In the genomic region with DNA sequence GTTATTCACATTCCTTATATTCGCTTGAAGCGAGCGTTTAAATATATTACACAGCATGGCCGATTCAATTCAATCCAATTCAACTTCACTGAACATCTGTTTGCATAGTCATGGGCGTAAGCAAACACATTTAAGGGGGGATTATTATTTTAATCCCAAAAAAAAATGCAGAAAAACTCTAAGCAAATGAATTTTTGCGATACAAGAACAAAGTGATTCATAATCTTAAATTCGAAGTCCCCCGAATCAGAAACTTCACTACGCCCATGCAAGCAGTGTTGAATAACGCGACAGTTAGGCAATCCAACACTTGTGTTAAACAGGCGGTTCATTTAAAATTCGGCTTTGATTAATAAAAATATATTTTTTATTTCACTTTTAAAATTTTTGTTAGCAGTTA, we compare ENCODE assay signal across 5 fruit fly cellular contexts.
TF ChIP-seq lines count a peak whose summit lies in the region.

A gene (minus strand): TSS at position 103 of the 400 bp plus-strand sequence.

TF ChIP-seq in whole organism, adult, 20 proteins besides CTCF, POLR2A, EP300 and RAD21 (continued from another document):
- TF ChIP-seq cic (GFP tag; optimal IDR thresholded peaks at IDR 0.05; lab: Kevin White, UChicago) (peak; percentile 98), CG12768 (GFP tag; optimal IDR thresholded peaks at IDR 0.05; lab: Kevin White, UChicago) (peak; percentile 100), toe (GFP tag; optimal IDR thresholded peaks at IDR 0.05; lab: Kevin White, UChicago) (peak; percentile 100)

TF ChIP-seq in whole organism, embryonic, 481 proteins besides CTCF, POLR2A, EP300 and RAD21 (continued from another document and continues in another):
- TF ChIP-seq sc (optimal IDR thresholded peaks at IDR 0.05; lab: Kevin White, UChicago) (no peak), sc (GFP tag; optimal IDR thresholded peaks at IDR 0.05; lab: Kevin White, UChicago) (peak; percentile 100), scrt (GFP tag; optimal IDR thresholded peaks at IDR 0.05; lab: Kevin White, UChicago) (peak; percentile 99), chn (GFP tag; optimal IDR thresholded peaks at IDR 0.05; lab: Kevin White, UChicago) (peak; percentile 100), CG4282 (GFP tag; optimal IDR thresholded peaks at IDR 0.05; lab: Kevin White, UChicago) (peak; percentile 100), CG10209 (GFP tag; optimal IDR thresholded peaks at IDR 0.05; lab: Kevin White, UChicago) (peak; percentile 100), CG18011 (GFP tag; optimal IDR thresholded peaks at IDR 0.05; lab: Kevin White, UChicago) (peak; percentile 95), CG7963 (GFP tag; IDR thresholded peaks at IDR 0.05; lab: Robert Waterston, UW; ENCODE audit: partially characterized antibody) (no peak), kay (GFP tag; optimal IDR thresholded peaks at IDR 0.05; lab: Kevin White, UChicago) (peak; percentile 100), NFAT (GFP tag; IDR thresholded peaks at IDR 0.05; lab: Robert Waterston, UW) (peak; percentile 100), corto (GFP tag; optimal IDR thresholded peaks at IDR 0.05; lab: Kevin White, UChicago) (peak; percentile 100), CG6813 (GFP tag; optimal IDR thresholded peaks at IDR 0.05; lab: Kevin White, UChicago) (peak; percentile 100), Hmr (GFP tag; optimal IDR thresholded peaks at IDR 0.05; lab: Kevin White, UChicago) (peak; percentile 100), CHES-1-like (GFP tag; optimal IDR thresholded peaks at IDR 0.05; lab: Kevin White, UChicago) (peak; percentile 100), nau (GFP tag; optimal IDR thresholded peaks at IDR 0.05; lab: Kevin White, UChicago) (no peak), CG16863 (GFP tag; optimal IDR thresholded peaks at IDR 0.05; lab: Kevin White, UChicago) (peak; percentile 100), CG12659 (GFP tag; optimal IDR thresholded peaks at IDR 0.05; lab: Kevin White, UChicago) (peak; percentile 100), ap (GFP tag; IDR thresholded peaks at IDR 0.05; lab: Robert Waterston, UW) (peak; percentile 100), aop (GFP tag; IDR thresholded peaks at IDR 0.05; lab: Robert Waterston, UW) (peak; percentile 100), CG6689 (GFP tag; IDR thresholded peaks at IDR 0.05; lab: Robert Waterston, UW) (peak; percentile 100), Awh (GFP tag; IDR thresholded peaks at IDR 0.05; lab: Robert Waterston, UW) (peak; percentile 100), lola (GFP tag; optimal IDR thresholded peaks at IDR 0.05; lab: Kevin White, UChicago) (peak in 1 of 3 experiments; percentile 100), slp2 (GFP tag; optimal IDR thresholded peaks at IDR 0.05; lab: Kevin White, UChicago) (peak; percentile 100), CG13424 (tag; optimal IDR thresholded peaks at IDR 0.05; lab: Kevin White, UChicago) (peak; percentile 100), caup (GFP tag; optimal IDR thresholded peaks at IDR 0.05; lab: Kevin White, UChicago; ENCODE audit: severe bottlenecking) (peak; percentile 100), Lpt (GFP tag; optimal IDR thresholded peaks at IDR 0.05; lab: Kevin White, UChicago) (no peak), ham (GFP tag; IDR thresholded peaks at IDR 0.05; lab: Robert Waterston, UW) (peak; percentile 100), ac (GFP tag; optimal IDR thresholded peaks at IDR 0.05; lab: Kevin White, UChicago) (peak; percentile 100), Dll (GFP tag; IDR thresholded peaks at IDR 0.05; lab: Robert Waterston, UW; ENCODE audit: partially characterized antibody) (0 out of 4 replicates have a peak, but pooled peaks have one; percentile 52), hth (optimal IDR thresholded peaks at IDR 0.05; lab: Kevin White, UChicago) (no peak)

TF ChIP-seq in whole organism, prepupa, 60 proteins besides CTCF, POLR2A, EP300 and RAD21 (continued from another document and continues in another):
- TF ChIP-seq vri (GFP tag; optimal IDR thresholded peaks at IDR 0.05; lab: Kevin White, UChicago), result peak; percentile 100
- peak; percentile 100 for TF ChIP-seq CG11902 (GFP tag; optimal IDR thresholded peaks at IDR 0.05; lab: Kevin White, UChicago)
- TF ChIP-seq ss (GFP tag; optimal IDR thresholded peaks at IDR 0.05; lab: Kevin White, UChicago), result peak; percentile 100
- peak; percentile 100 for TF ChIP-seq OdsH (GFP tag; optimal IDR thresholded peaks at IDR 0.05; lab: Kevin White, UChicago)
- peak; percentile 100 for TF ChIP-seq eg (GFP tag; IDR thresholded peaks at IDR 0.05; lab: Robert Waterston, UW)
- peak; percentile 100 for TF ChIP-seq Gug (GFP tag; IDR thresholded peaks at IDR 0.05; lab: Robert Waterston, UW)
- peak; percentile 100 for TF ChIP-seq spab (GFP tag; optimal IDR thresholded peaks at IDR 0.05; lab: Kevin White, UChicago)
- peak; percentile 100 for TF ChIP-seq CG34406 (GFP tag; optimal IDR thresholded peaks at IDR 0.05; lab: Kevin White, UChicago)
- peak; percentile 100 for TF ChIP-seq Lpt (GFP tag; optimal IDR thresholded peaks at IDR 0.05; lab: Kevin White, UChicago)
- TF ChIP-seq CG32006 (GFP tag; optimal IDR thresholded peaks at IDR 0.05; lab: Kevin White, UChicago), result peak; percentile 100
- peak; percentile 100 for TF ChIP-seq svp (GFP tag; lab: Kevin White, UChicago)
- TF ChIP-seq Hr38 (GFP tag; optimal IDR thresholded peaks at IDR 0.05; lab: Kevin White, UChicago), result peak; percentile 100
- TF ChIP-seq CG4318 (GFP tag; optimal IDR thresholded peaks at IDR 0.05; lab: Kevin White, UChicago), result peak; percentile 100
- peak; percentile 99 for TF ChIP-seq fd85E (GFP tag; optimal IDR thresholded peaks at IDR 0.05; lab: Kevin White, UChicago)
- TF ChIP-seq CG1621 (tag; optimal IDR thresholded peaks at IDR 0.05; lab: Kevin White, UChicago), result peak; percentile 100
- TF ChIP-seq CG9139 (GFP tag; optimal IDR thresholded peaks at IDR 0.05; lab: Kevin White, UChicago), result peak; percentile 100
- TF ChIP-seq cyc (GFP tag; optimal IDR thresholded peaks at IDR 0.05; lab: Kevin White, UChicago), result peak; percentile 100
- TF ChIP-seq salr (GFP tag; optimal IDR thresholded peaks at IDR 0.05; lab: Kevin White, UChicago), result peak; percentile 100
- peak; percentile 100 for TF ChIP-seq acj6 (GFP tag; optimal IDR thresholded peaks at IDR 0.05; lab: Kevin White, UChicago)
- peak; percentile 100 for TF ChIP-seq Hr39 (GFP tag; optimal IDR thresholded peaks at IDR 0.05; lab: Kevin White, UChicago)
- peak; percentile 99 for TF ChIP-seq dsx (GFP tag; optimal IDR thresholded peaks at IDR 0.05; lab: Kevin White, UChicago; ENCODE audit: poor library complexity, severe bottlenecking)
- peak; percentile 100 for TF ChIP-seq Sox15 (GFP tag; optimal IDR thresholded peaks at IDR 0.05; lab: Kevin White, UChicago)
- TF ChIP-seq Sox14 (GFP tag; optimal IDR thresholded peaks at IDR 0.05; lab: Kevin White, UChicago), result peak; percentile 100
- peak; percentile 100 for TF ChIP-seq CG3919 (GFP tag; optimal IDR thresholded peaks at IDR 0.05; lab: Kevin White, UChicago)
- peak; percentile 100 for TF ChIP-seq CG6276 (GFP tag; optimal IDR thresholded peaks at IDR 0.05; lab: Kevin White, UChicago)
- TF ChIP-seq Eip75B (GFP tag; optimal IDR thresholded peaks at IDR 0.05; lab: Kevin White, UChicago), result peak; percentile 100
- peak; percentile 100 for TF ChIP-seq Met (GFP tag; optimal IDR thresholded peaks at IDR 0.05; lab: Kevin White, UChicago)
- peak; percentile 100 for TF ChIP-seq CG10669 (GFP tag; optimal IDR thresholded peaks at IDR 0.05; lab: Kevin White, UChicago)
- peak; percentile 100 for TF ChIP-seq CG6854 (GFP tag; optimal IDR thresholded peaks at IDR 0.05; lab: Kevin White, UChicago)
- TF ChIP-seq CG6808 (GFP tag; optimal IDR thresholded peaks at IDR 0.05; lab: Kevin White, UChicago), result peak; percentile 99
- peak; percentile 100 for TF ChIP-seq CG8119 (GFP tag; IDR thresholded peaks at IDR 0.05; lab: Robert Waterston, UW)

TF ChIP-seq in whole organism, pupa, 21 proteins besides CTCF, POLR2A, EP300 and RAD21 (continued from another document):
- peak; percentile 100 for TF ChIP-seq CG8159 (tag; optimal IDR thresholded peaks at IDR 0.05; lab: Kevin White, UChicago)

TF ChIP-seq in whole organism, wandering third instar larva, 38 proteins besides CTCF, POLR2A, EP300 and RAD21 (continued from another document):
- TF ChIP-seq foxo (GFP tag; optimal IDR thresholded peaks at IDR 0.05; lab: Kevin White, UChicago) (peak; percentile 100), Vsx2 (GFP tag; optimal IDR thresholded peaks at IDR 0.05; lab: Kevin White, UChicago; ENCODE audit: partially characterized antibody) (no peak), Hnf4 (GFP tag; optimal IDR thresholded peaks at IDR 0.05; lab: Kevin White, UChicago) (peak; percentile 100), woc (GFP tag; optimal IDR thresholded peaks at IDR 0.05; lab: Kevin White, UChicago) (peak; percentile 100), ey (GFP tag; optimal IDR thresholded peaks at IDR 0.05; lab: Kevin White, UChicago) (peak; percentile 100), sv (GFP tag; optimal IDR thresholded peaks at IDR 0.05; lab: Kevin White, UChicago) (peak; percentile 100), OdsH (GFP tag; optimal IDR thresholded peaks at IDR 0.05; lab: Kevin White, UChicago) (peak; percentile 100), pan (optimal IDR thresholded peaks at IDR 0.05; lab: Kevin White, UChicago) (no peak), Rel (GFP tag; optimal IDR thresholded peaks at IDR 0.05; lab: Kevin White, UChicago) (peak; percentile 99), Rel (tag; optimal IDR thresholded peaks at IDR 0.05; lab: Kevin White, UChicago) (peak; percentile 98), fru (GFP tag; optimal IDR thresholded peaks at IDR 0.05; lab: Kevin White, UChicago) (peak; percentile 100), lola (GFP tag; optimal IDR thresholded peaks at IDR 0.05; lab: Kevin White, UChicago) (no peak), sage (GFP tag; optimal IDR thresholded peaks at IDR 0.05; lab: Kevin White, UChicago) (peak; percentile 100), Mio (GFP tag; optimal IDR thresholded peaks at IDR 0.05; lab: Kevin White, UChicago) (peak; percentile 98), N (GFP tag; optimal IDR thresholded peaks at IDR 0.05; lab: Kevin White, UChicago) (no peak), dl (GFP tag; optimal IDR thresholded peaks at IDR 0.05; lab: Kevin White, UChicago; ENCODE audit: insufficient read depth in 1 of 2, partially characterized antibody in 2 of 2) (no peak), Sp1 (GFP tag; optimal IDR thresholded peaks at IDR 0.05; lab: Kevin White, UChicago) (peak; percentile 100), CrebA (GFP tag; optimal IDR thresholded peaks at IDR 0.05; lab: Kevin White, UChicago; ENCODE audit: borderline replicate concordance) (no peak)
